Worm (Caenorhabditis elegans): ENCODE measurements around the gene srh-30.

Gene srh-30

ce11 chrV:6796264-6796663 lies 24.7 kb upstream of the srh-30 start:
- TF ChIP-seq pha-4 (tag; optimal IDR thresholded peaks at IDR 0.05) (no peak), ham-2 (GFP tag; optimal IDR thresholded peaks at IDR 0.05) (no peak), tbx-8 (GFP tag; optimal IDR thresholded peaks at IDR 0.05) (no peak), bed-3 (GFP tag; optimal IDR thresholded peaks at IDR 0.05) (no peak), hlh-1 (tag; optimal IDR thresholded peaks at IDR 0.05) (no peak), zip-8 (tag; optimal IDR thresholded peaks at IDR 0.05) (no peak), lin-32 (GFP tag; optimal IDR thresholded peaks at IDR 0.05) (no peak), lsy-2 (tag; optimal IDR thresholded peaks at IDR 0.05) (no peak), unc-62 (GFP tag; optimal IDR thresholded peaks at IDR 0.05) (no peak), mab-5 (tag; optimal IDR thresholded peaks at IDR 0.05) (no peak), cnd-1 (tag; optimal IDR thresholded peaks at IDR 0.05) (no peak)

ce11 chrV:6793744-6794239 lies 22.2 kb upstream of the srh-30 start, which contains the start of gene ZC404.1:
Gene ZC404.1, plus strand, starts transcription at chrV:6794189.
- no peak for TF ChIP-seq ceh-39 (tag; optimal IDR thresholded peaks at IDR 0.05)
- no peak for TF ChIP-seq lin-32 (GFP tag; optimal IDR thresholded peaks at IDR 0.05)

- TF ChIP-seq sem-2 (GFP tag; optimal IDR thresholded peaks at IDR 0.05) (no peak), ztf-11 (tag; optimal IDR thresholded peaks at IDR 0.05) (no peak), drap-1 (GFP tag; optimal IDR thresholded peaks at IDR 0.05) (no peak), snpc-4 (tag; optimal IDR thresholded peaks at IDR 0.05) (no peak), nhr-12 (tag; optimal IDR thresholded peaks at IDR 0.05) (no peak)
Measured at ce11 chrV:6792973-6793372, 21.4 kb upstream of the srh-30 start.

ce11 chrV:6792565-6792964 lies 21.0 kb upstream of the srh-30 start, which contains the start of gene gck-2:
Gene gck-2, minus strand, starts transcription at chrV:6792665.
- TF ChIP-seq unc-120 (tag; optimal IDR thresholded peaks at IDR 0.05; ENCODE audit: poor library complexity, severe bottlenecking): no peak
- TF ChIP-seq nhr-28 (tag; optimal IDR thresholded peaks at IDR 0.05): no peak
- no peak for TF ChIP-seq nhr-76 (tag; optimal IDR thresholded peaks at IDR 0.05)
- no peak for TF ChIP-seq cnd-1 (tag; optimal IDR thresholded peaks at IDR 0.05)
- no peak for TF ChIP-seq ceh-43 (GFP tag; optimal IDR thresholded peaks at IDR 0.05)
- TF ChIP-seq bed-3 (GFP tag; optimal IDR thresholded peaks at IDR 0.05): no peak
- no peak for TF ChIP-seq mls-2 (tag; optimal IDR thresholded peaks at IDR 0.05)
- TF ChIP-seq lin-32 (GFP tag; optimal IDR thresholded peaks at IDR 0.05): no peak
- TF ChIP-seq mab-5 (tag; optimal IDR thresholded peaks at IDR 0.05): no peak

- TF ChIP-seq nhr-237 (tag; optimal IDR thresholded peaks at IDR 0.05): no peak
- TF ChIP-seq elt-1 (tag; optimal IDR thresholded peaks at IDR 0.05; ENCODE audit: borderline replicate concordance, insufficient read depth): no peak
- no peak for TF ChIP-seq flh-1 (GFP tag; optimal IDR thresholded peaks at IDR 0.05)
- no peak for TF ChIP-seq nhr-2 (tag; optimal IDR thresholded peaks at IDR 0.05)
- TF ChIP-seq blmp-1 (tag; optimal IDR thresholded peaks at IDR 0.05): no peak
- no peak for TF ChIP-seq pha-4 (tag; optimal IDR thresholded peaks at IDR 0.05)
- no peak for TF ChIP-seq M03D4.4 (tag; optimal IDR thresholded peaks at IDR 0.05)
Measured at ce11 chrV:6787906-6788430, 16.4 kb upstream of the srh-30 start, which contains the start of gene ZC404.2. Gene ZC404.2, plus strand, starts transcription at chrV:6787952.

ce11 chrV:6784853-6785492 lies 13.4 kb upstream of the srh-30 start, which contains the start of the genes spn-4 and spe-39:
Gene spn-4, minus strand, starts transcription at chrV:6784903.
Gene spe-39, plus strand, starts transcription at chrV:6785451.
- no peak for TF ChIP-seq zip-8 (tag; optimal IDR thresholded peaks at IDR 0.05)
- TF ChIP-seq mep-1 (tag; optimal IDR thresholded peaks at IDR 0.05): peak; percentile 69
- no peak for TF ChIP-seq snpc-4 (tag; optimal IDR thresholded peaks at IDR 0.05)
- TF ChIP-seq blmp-1 (tag; optimal IDR thresholded peaks at IDR 0.05): peak; percentile 30
- TF ChIP-seq lin-32 (GFP tag; optimal IDR thresholded peaks at IDR 0.05): no peak
- peak; percentile 69 for TF ChIP-seq sptf-1 (tag; optimal IDR thresholded peaks at IDR 0.05)
- peak; percentile 26 for TF ChIP-seq hlh-1 (tag; optimal IDR thresholded peaks at IDR 0.05)
- TF ChIP-seq elt-3 (tag; optimal IDR thresholded peaks at IDR 0.05): no peak
- peak; percentile 48 for TF ChIP-seq mab-5 (tag; optimal IDR thresholded peaks at IDR 0.05)
- peak; percentile 13 for TF ChIP-seq ceh-39 (tag; optimal IDR thresholded peaks at IDR 0.05)
- peak; percentile 49 for TF ChIP-seq lsy-2 (tag; optimal IDR thresholded peaks at IDR 0.05)
- TF ChIP-seq ztf-11 (tag; optimal IDR thresholded peaks at IDR 0.05): peak; percentile 50
- TF ChIP-seq M03D4.4 (tag; optimal IDR thresholded peaks at IDR 0.05): peak; percentile 49
- peak; percentile 79 for TF ChIP-seq ces-1 (GFP tag; optimal IDR thresholded peaks at IDR 0.05)
- peak; percentile 44 for TF ChIP-seq lin-13 (tag; optimal IDR thresholded peaks at IDR 0.05)
- TF ChIP-seq nhr-76 (tag; optimal IDR thresholded peaks at IDR 0.05): no peak
- peak; percentile 6 for TF ChIP-seq elt-1 (tag; optimal IDR thresholded peaks at IDR 0.05; ENCODE audit: borderline replicate concordance, insufficient read depth)
- TF ChIP-seq nhr-237 (tag; optimal IDR thresholded peaks at IDR 0.05): peak; percentile 47
- peak; percentile 15 for TF ChIP-seq ham-2 (GFP tag; optimal IDR thresholded peaks at IDR 0.05)
- no peak for TF ChIP-seq tbx-8 (GFP tag; optimal IDR thresholded peaks at IDR 0.05)
- no peak for TF ChIP-seq unc-120 (tag; optimal IDR thresholded peaks at IDR 0.05; ENCODE audit: poor library complexity, severe bottlenecking)
- TF ChIP-seq nhr-2 (tag; optimal IDR thresholded peaks at IDR 0.05): peak; percentile 29
- no peak for TF ChIP-seq ceh-43 (GFP tag; optimal IDR thresholded peaks at IDR 0.05)
- TF ChIP-seq nhr-12 (tag; optimal IDR thresholded peaks at IDR 0.05): peak; percentile 38

Measured in whole organism, mixed stage, embryonic.